Worm (Caenorhabditis elegans) whole organism, late embryonic: Measurements from ENCODE around the gene hot-1.

Experiments
- ceh-18 ChIP-seq: sonication (generic microtip); optimal IDR thresholded peaks from 2 replicates; lab custom pipeline; 2016; ENCODE audit warnings: missing genetic modification characterization, missing compliant biosample characterization
- fkh-10 ChIP-seq: fragments of 150-350 bp; optimal IDR thresholded peaks from 2 replicates; lab custom pipeline; 2014; ENCODE audit warnings: missing biosample characterization, missing genetic modification reagents, missing genetic modification characterization
- nfya-1 ChIP-seq: sonication (generic microtip); optimal IDR thresholded peaks from 2 replicates; lab custom pipeline; 2017; ENCODE audit warnings: missing genetic modification characterization, mild to moderate bottlenecking, missing compliant biosample characterization, antibody characterized with exemption, moderate library complexity
- pha-4 ChIP-seq: fragments of 150-350 bp; optimal IDR thresholded peaks from 2 replicates; lab custom pipeline; 2018; ENCODE audit warnings: missing biosample characterization, missing genetic modification reagents, missing genetic modification characterization
- ttx-3 ChIP-seq: sonication (generic microtip); optimal IDR thresholded peaks from 2 replicates; lab custom pipeline; 2016; ENCODE audit warnings: missing genetic modification reagents, missing genetic modification characterization, missing compliant biosample characterization

- no peak for TF ChIP-seq fkh-10 (GFP tag; lab: Kevin White, UChicago)
- TF ChIP-seq pha-4 (tag; lab: Kevin White, UChicago), result no peak
- TF ChIP-seq ceh-18 (tag; lab: Kevin White, UChicago), result no peak
- TF ChIP-seq ttx-3, result no peak
- no peak for TF ChIP-seq nfya-1 (tag; lab: Kevin White, UChicago)
Measured at ce11 chrV:14650631-14651030, 29.7 kb downstream of the hot-1 start.
